Worm (Caenorhabditis elegans) whole organism, late embryonic: ENCODE data around the gene aptf-4.

Experiments used
- ama-1 ChIP-seq: fragments of 150-350 bp; optimal IDR thresholded peaks from 2 replicates; lab custom pipeline; 2014
- nhr-11 ChIP-seq: fragments of 150-350 bp; optimal IDR thresholded peaks from 2 replicates; lab custom pipeline; 2014; ENCODE audit warnings: missing biosample characterization, missing genetic modification characterization
- pax-1 ChIP-seq: fragments of 150-350 bp; optimal IDR thresholded peaks from 2 replicates; lab custom pipeline; 2014; ENCODE audit warnings: missing biosample characterization, missing genetic modification characterization
- rnt-1 ChIP-seq: sonication (generic microtip); optimal IDR thresholded peaks from 2 replicates; lab custom pipeline; 2016; ENCODE audit warnings: missing genetic modification characterization, missing compliant biosample characterization
- syd-9 ChIP-seq: sonication (generic microtip); optimal IDR thresholded peaks from 2 replicates; lab custom pipeline; 2016; ENCODE audit warnings: mild to moderate bottlenecking, missing genetic modification characterization, moderate library complexity, missing compliant biosample characterization

DNA sequence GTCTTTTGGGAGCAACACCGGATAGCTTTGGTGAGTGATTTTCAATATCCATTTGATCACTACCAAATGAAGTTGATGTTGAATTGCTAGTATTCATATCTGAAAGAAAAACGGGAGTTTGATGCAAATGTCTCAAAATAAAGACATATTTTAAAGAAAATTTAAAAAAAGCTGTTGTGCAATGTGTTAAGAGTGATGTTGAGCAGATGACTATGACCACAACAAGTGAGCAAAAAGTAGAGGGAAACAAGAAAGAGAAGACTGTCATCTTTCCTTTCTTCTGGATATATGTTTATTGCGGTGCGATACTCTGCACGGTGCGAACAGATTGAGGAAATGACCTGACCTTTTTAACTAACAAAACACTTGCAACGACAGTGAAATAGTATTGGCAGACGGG, 32.6 kb downstream of the aptf-4 start, which contains the start of gene T22C8.4:
- no peak for TF ChIP-seq nhr-11 (tag; lab: Kevin White, UChicago)
- no peak for TF ChIP-seq rnt-1 (tag; lab: Kevin White, UChicago)
- no peak for TF ChIP-seq ama-1 (lab: Kevin White, UChicago)
- no peak for TF ChIP-seq syd-9 (tag; lab: Kevin White, UChicago)
- no peak for TF ChIP-seq pax-1 (tag; lab: Kevin White, UChicago)
